Worm (Caenorhabditis elegans) whole organism, L1 larva: ENCODE measurements around the gene F35A5.2.

Experiments used
- C04F5.9 ChIP-seq: sonication (generic microtip); optimal IDR thresholded peaks from 2 replicates; lab custom pipeline; 2016; ENCODE audit warnings: missing genetic modification characterization, missing compliant biosample characterization
- C16A3.4 ChIP-seq: fragments of 150-350 bp; optimal IDR thresholded peaks from 2 replicates; lab custom pipeline; 2014; ENCODE audit warnings: missing biosample characterization, missing genetic modification characterization
- C34B4.2 ChIP-seq: sonication (generic microtip); optimal IDR thresholded peaks from 2 replicates; lab custom pipeline; 2017; ENCODE audit warnings: mild to moderate bottlenecking, missing genetic modification characterization, missing compliant biosample characterization
- aha-1 ChIP-seq: fragments of 150-350 bp; optimal IDR thresholded peaks from 2 replicates; lab custom pipeline; 2014; ENCODE audit warnings: missing biosample characterization, missing genetic modification characterization
- alr-1 ChIP-seq: fragments of 200-800 bp; sonication (Bioruptor generic); optimal IDR thresholded peaks from 2 replicates; lab custom pipeline; 2018; ENCODE audit warnings: borderline replicate concordance, mild to moderate bottlenecking, missing genetic modification characterization, missing compliant biosample characterization
- aly-2 ChIP-seq: fragments of 150-350 bp; optimal IDR thresholded peaks from 2 replicates; lab custom pipeline; 2014; ENCODE audit warnings: missing biosample characterization, missing genetic modification characterization
- ama-1 ChIP-seq: fragments of 150-350 bp; optimal IDR thresholded peaks from 2 replicates; lab custom pipeline; 2014
- ceh-63 ChIP-seq: fragments of 200-800 bp; sonication (Bioruptor generic); optimal IDR thresholded peaks from 2 replicates; lab custom pipeline; 2018; ENCODE audit warnings: mild to moderate bottlenecking, missing genetic modification characterization, missing compliant biosample characterization
- ceh-8 ChIP-seq: fragments of 200-800 bp; sonication (Bioruptor generic); optimal IDR thresholded peaks from 2 replicates; lab custom pipeline; 2018; ENCODE audit warnings: mild to moderate bottlenecking, missing genetic modification characterization, moderate library complexity, missing compliant biosample characterization
- ces-1 ChIP-seq: fragments of 150-350 bp; optimal IDR thresholded peaks from 2 replicates; lab custom pipeline; 2014; ENCODE audit warnings: missing biosample characterization, missing genetic modification reagents, missing genetic modification characterization
- dpl-1 ChIP-seq, 3 experiments: fragments of 150-350 bp in 2 of 3; sonication (generic microtip) in 1 of 3; optimal IDR thresholded peaks; 2 replicates each; lab custom pipeline; 2014 to 2017; ENCODE audit warnings: missing biosample characterization in 3 of 3, missing genetic modification characterization in 3 of 3, missing genetic modification reagents in 3 of 3
- dsc-1 ChIP-seq: sonication (generic microtip); optimal IDR thresholded peaks from 2 replicates; lab custom pipeline; 2016; ENCODE audit warnings: mild to moderate bottlenecking, missing genetic modification characterization, missing compliant biosample characterization
- efl-1 ChIP-seq, 4 experiments: fragments of 150-350 bp; optimal IDR thresholded peaks in 3 of 4; peaks in 1 of 4; 1 replicate in 1 of 4; 2 replicates in 3 of 4; lab custom pipeline; 2014; ENCODE audit warnings: missing biosample characterization in 2 of 4, missing genetic modification characterization in 2 of 4, missing genetic modification reagents in 2 of 4
- elt-3 ChIP-seq, 6 experiments: fragments of 150-350 bp in 1 of 6; sonication (generic microtip); optimal IDR thresholded peaks; 2 replicates each; lab custom pipeline; 2017 to 2018; ENCODE audit warnings: missing biosample characterization in 6 of 6, missing genetic modification characterization in 6 of 6, inconsistent platforms in 1 of 6
- fkh-10 ChIP-seq: sonication (generic microtip); optimal IDR thresholded peaks from 2 replicates; lab custom pipeline; 2017; ENCODE audit warnings: missing biosample characterization, missing genetic modification reagents, missing genetic modification characterization
- fkh-4 ChIP-seq: sonication (generic microtip); optimal IDR thresholded peaks from 2 replicates; lab custom pipeline; 2016; ENCODE audit warnings: missing compliant biosample characterization, missing genetic modification characterization, borderline replicate concordance
- fkh-8 ChIP-seq: sonication (generic microtip); optimal IDR thresholded peaks from 2 replicates; lab custom pipeline; 2016; ENCODE audit warnings: mild to moderate bottlenecking, missing genetic modification characterization, missing compliant biosample characterization
- fos-1 ChIP-seq: fragments of 150-350 bp; optimal IDR thresholded peaks from 2 replicates; lab custom pipeline; 2014; ENCODE audit warnings: missing biosample characterization, missing genetic modification characterization
- grh-1 ChIP-seq: fragments of 200-800 bp; sonication (Bioruptor generic); IDR thresholded peaks from 2 replicates; pipeline ENCODE4 v1.3.6; 2022; ENCODE audit warnings: missing genetic modification reagents, missing genetic modification characterization, missing compliant biosample characterization
- hlh-17 ChIP-seq: fragments of 200-800 bp; sonication (Bioruptor generic); optimal IDR thresholded peaks from 2 replicates; lab custom pipeline; 2018; ENCODE audit warnings: missing genetic modification characterization, mild to moderate bottlenecking, missing compliant biosample characterization, moderate library complexity, borderline replicate concordance
- hlh-4 ChIP-seq: sonication (generic microtip); optimal IDR thresholded peaks from 2 replicates; lab custom pipeline; 2016; ENCODE audit warnings: mild to moderate bottlenecking, missing genetic modification characterization, missing compliant biosample characterization
- hpl-2 ChIP-seq: fragments of 150-350 bp; optimal IDR thresholded peaks from 2 replicates; lab custom pipeline; 2014; ENCODE audit warnings: missing biosample characterization, missing genetic modification reagents, missing genetic modification characterization
- lin-13 ChIP-seq: fragments of 150-350 bp; optimal IDR thresholded peaks from 2 replicates; lab custom pipeline; 2014; ENCODE audit warnings: missing biosample characterization, missing genetic modification reagents, missing genetic modification characterization
- lin-14 ChIP-seq: fragments of 200-800 bp; sonication (Bioruptor generic); optimal IDR thresholded peaks from 2 replicates; lab custom pipeline; 2018; ENCODE audit warnings: mild to moderate bottlenecking, missing genetic modification characterization, moderate library complexity, missing compliant biosample characterization
- lin-15B ChIP-seq: fragments of 150-350 bp; sonication (generic microtip); optimal IDR thresholded peaks from 3 replicates; lab custom pipeline; 2014; ENCODE audit warnings: missing biosample characterization, missing genetic modification characterization
- lin-35 ChIP-seq, 2 experiments: fragments of 150-350 bp; optimal IDR thresholded peaks; 2 replicates each; lab custom pipeline; 2014; ENCODE audit warnings: missing biosample characterization in 2 of 2, missing genetic modification characterization in 2 of 2, missing genetic modification reagents in 2 of 2
- lin-39 ChIP-seq: fragments of 150-350 bp; optimal IDR thresholded peaks from 2 replicates; lab custom pipeline; 2014; ENCODE audit warnings: missing biosample characterization, missing genetic modification reagents, missing genetic modification characterization
- lir-3 ChIP-seq: sonication (generic microtip); optimal IDR thresholded peaks from 2 replicates; lab custom pipeline; 2016; ENCODE audit warnings: mild to moderate bottlenecking, missing genetic modification characterization, moderate library complexity, missing compliant biosample characterization; ENCODE audit not compliant: poor library complexity
- lsy-2 ChIP-seq, 2 experiments: fragments of 150-350 bp; optimal IDR thresholded peaks; 2 replicates each; lab custom pipeline; 2014; ENCODE audit warnings: missing biosample characterization in 2 of 2, missing genetic modification characterization in 2 of 2
- mdl-1 ChIP-seq, 2 experiments: fragments of 150-350 bp; optimal IDR thresholded peaks; 2 replicates each; lab custom pipeline; 2014 to 2017; ENCODE audit warnings: missing biosample characterization in 2 of 2, missing genetic modification characterization in 2 of 2, inconsistent platforms in 1 of 2
- mef-2 ChIP-seq: fragments of 150-350 bp; optimal IDR thresholded peaks from 2 replicates; lab custom pipeline; 2014; ENCODE audit warnings: missing biosample characterization, missing genetic modification characterization
- mep-1 ChIP-seq: fragments of 150-350 bp; optimal IDR thresholded peaks from 2 replicates; lab custom pipeline; 2014; ENCODE audit warnings: missing biosample characterization, missing genetic modification characterization
- nhr-11 ChIP-seq: fragments of 150-350 bp; optimal IDR thresholded peaks from 2 replicates; lab custom pipeline; 2014; ENCODE audit warnings: missing biosample characterization, missing genetic modification characterization
- nhr-12 ChIP-seq: sonication (generic microtip); optimal IDR thresholded peaks from 2 replicates; lab custom pipeline; 2017; ENCODE audit warnings: missing biosample characterization, missing genetic modification characterization
- nhr-19 ChIP-seq: fragments of 200-800 bp; sonication (Bioruptor generic); conservative IDR thresholded peaks from 2 replicates; pipeline ENCODE4 v1.3.6; 2022; ENCODE audit warnings: missing genetic modification characterization, missing compliant biosample characterization
- nhr-20 ChIP-seq: sonication (generic microtip); optimal IDR thresholded peaks from 2 replicates; lab custom pipeline; 2016; ENCODE audit warnings: mild to moderate bottlenecking, missing genetic modification characterization, missing compliant biosample characterization
- nhr-237 ChIP-seq: fragments of 150-350 bp; optimal IDR thresholded peaks from 2 replicates; lab custom pipeline; 2014; ENCODE audit warnings: missing biosample characterization, missing genetic modification characterization
- nhr-28 ChIP-seq: fragments of 150-350 bp; optimal IDR thresholded peaks from 2 replicates; lab custom pipeline; 2014; ENCODE audit warnings: missing biosample characterization, missing genetic modification characterization
- nhr-47 ChIP-seq: sonication (generic microtip); optimal IDR thresholded peaks from 2 replicates; lab custom pipeline; 2016; ENCODE audit warnings: mild to moderate bottlenecking, missing genetic modification characterization, moderate library complexity, missing compliant biosample characterization
- nhr-84 ChIP-seq: sonication (generic microtip); optimal IDR thresholded peaks from 2 replicates; lab custom pipeline; 2017; ENCODE audit warnings: missing biosample characterization, missing genetic modification characterization
- nhr-90 ChIP-seq: sonication (generic microtip); optimal IDR thresholded peaks from 2 replicates; lab custom pipeline; 2016; ENCODE audit warnings: mild to moderate bottlenecking, missing genetic modification characterization, missing compliant biosample characterization; ENCODE audit not compliant: poor library complexity
- pag-3 ChIP-seq: sonication (generic microtip); optimal IDR thresholded peaks from 2 replicates; lab custom pipeline; 2017; ENCODE audit warnings: missing genetic modification characterization, mild to moderate bottlenecking, missing compliant biosample characterization, antibody characterized with exemption, borderline replicate concordance; ENCODE audit not compliant: insufficient read depth
- pax-3 ChIP-seq: fragments of 200-800 bp; sonication (Bioruptor generic); optimal IDR thresholded peaks from 2 replicates; lab custom pipeline; 2018; ENCODE audit warnings: mild to moderate bottlenecking, missing genetic modification characterization, moderate library complexity, missing compliant biosample characterization
- rnt-1 ChIP-seq: sonication (generic microtip); optimal IDR thresholded peaks from 2 replicates; lab custom pipeline; 2016; ENCODE audit warnings: mild to moderate bottlenecking, missing genetic modification characterization, moderate library complexity, missing compliant biosample characterization
- snpc-4 ChIP-seq: fragments of 150-350 bp; optimal IDR thresholded peaks from 2 replicates; lab custom pipeline; 2014; ENCODE audit warnings: missing biosample characterization, missing genetic modification characterization
- snu-23 ChIP-seq: sonication (generic microtip); optimal IDR thresholded peaks from 2 replicates; lab custom pipeline; 2016; ENCODE audit warnings: missing genetic modification characterization, missing compliant biosample characterization
- sox-4 ChIP-seq: sonication (generic microtip); optimal IDR thresholded peaks from 2 replicates; lab custom pipeline; 2016; ENCODE audit warnings: missing genetic modification characterization, missing compliant biosample characterization
- sptf-1 ChIP-seq: fragments of 150-350 bp; optimal IDR thresholded peaks from 2 replicates; lab custom pipeline; 2014; ENCODE audit warnings: missing biosample characterization, missing genetic modification characterization
- swsn-7 ChIP-seq: sonication (generic microtip); optimal IDR thresholded peaks from 2 replicates; lab custom pipeline; 2016; ENCODE audit warnings: missing genetic modification characterization, missing compliant biosample characterization
- tlp-1 ChIP-seq: fragments of 150-350 bp; optimal IDR thresholded peaks from 2 replicates; lab custom pipeline; 2014; ENCODE audit warnings: missing biosample characterization, missing genetic modification characterization
- unc-130 ChIP-seq: fragments of 150-350 bp; optimal IDR thresholded peaks from 2 replicates; lab custom pipeline; 2017; ENCODE audit warnings: missing biosample characterization, missing genetic modification characterization, inconsistent platforms
- unc-30 ChIP-seq: sonication (generic microtip); optimal IDR thresholded peaks from 2 replicates; lab custom pipeline; 2017; ENCODE audit warnings: missing biosample characterization, missing genetic modification characterization
- xbp-1 ChIP-seq: sonication (generic microtip); optimal IDR thresholded peaks from 2 replicates; lab custom pipeline; 2016; ENCODE audit warnings: missing genetic modification characterization, missing compliant biosample characterization

F35A5.2 gene

ce11 chrX:3837752-3838159 lies 32.8 kb downstream of the F35A5.2 start (continued):
- TF ChIP-seq nhr-237 (no peak), lin-13 (GFP tag; lab: Kevin White, UChicago) (no peak), pax-3 (tag; lab: Kevin White, UChicago) (no peak), hpl-2 (no peak), C34B4.2 (tag; lab: Kevin White, UChicago) (no peak), nhr-28 (tag; lab: Kevin White, UChicago) (no peak), nhr-90 (tag; lab: Kevin White, UChicago) (peak; percentile 56), lin-15B (tag; lab: Kevin White, UChicago) (no peak), lin-35 (GFP tag; optimal IDR thresholded peaks at IDR 0.05; lab: Kevin White, UChicago) (peak in 1 of 2 experiments; percentile 40), fkh-10 (GFP tag; lab: Kevin White, UChicago) (no peak), lin-39 (tag; lab: Kevin White, UChicago) (no peak), fos-1 (tag; lab: Kevin White, UChicago) (no peak), pag-3 (tag; lab: Kevin White, UChicago) (no peak), aha-1 (tag; lab: Kevin White, UChicago) (no peak), mep-1 (tag; lab: Kevin White, UChicago) (peak; percentile 44), dpl-1 (GFP tag; optimal IDR thresholded peaks at IDR 0.05; lab: Kevin White, UChicago) (no peak), fkh-4 (tag; lab: Kevin White, UChicago) (no peak), swsn-7 (tag; lab: Kevin White, UChicago) (no peak), unc-130 (tag; lab: Kevin White, UChicago) (peak; percentile 24), fkh-8 (tag; lab: Kevin White, UChicago) (no peak), xbp-1 (tag; lab: Kevin White, UChicago) (no peak), alr-1 (no peak), tlp-1 (tag; lab: Kevin White, UChicago) (no peak), mdl-1 (tag; optimal IDR thresholded peaks at IDR 0.05; lab: Kevin White, UChicago) (peak in 1 of 2 experiments; percentile 13), hlh-4 (tag; lab: Kevin White, UChicago) (no peak), snpc-4 (tag; lab: Kevin White, UChicago) (no peak), nhr-20 (tag; lab: Kevin White, UChicago) (peak; percentile 65), grh-1 (peak; percentile 77), lin-14 (GFP tag; lab: Kevin White, UChicago) (peak; percentile 89), ama-1 (lab: Kevin White, UChicago) (no peak), rnt-1 (peak; percentile 15), hlh-17 (no peak), C04F5.9 (no peak), nhr-11 (tag; lab: Kevin White, UChicago) (no peak), ceh-8 (GFP tag; lab: Kevin White, UChicago) (no peak), ces-1 (GFP tag; lab: Kevin White, UChicago) (no peak), nhr-84 (tag; lab: Kevin White, UChicago) (no peak), ceh-63 (GFP tag; lab: Kevin White, UChicago) (no peak), elt-3 (tag; optimal IDR thresholded peaks at IDR 0.05; lab: Kevin White, UChicago) (peak in 5 of 6 experiments; percentile 12 to 90 (median 75)), nhr-47 (tag; lab: Kevin White, UChicago) (no peak), lsy-2 (tag; optimal IDR thresholded peaks at IDR 0.05; lab: Kevin White, UChicago) (no peak), sox-4 (tag; lab: Kevin White, UChicago) (no peak), unc-30 (tag; lab: Kevin White, UChicago) (no peak), sptf-1 (no peak), snu-23 (GFP tag; lab: Kevin White, UChicago) (peak; percentile 69), dsc-1 (no peak), C16A3.4 (tag; lab: Kevin White, UChicago) (no peak), nhr-19 (0 out of 2 replicates have a peak, but pooled peaks have one; percentile 6), efl-1 (optimal IDR thresholded peaks at IDR 0.05; lab: Kevin White, UChicago) (no peak), efl-1 (GFP tag; optimal IDR thresholded peaks at IDR 0.05 in 1 of 2; lab: Kevin White, UChicago) (peak in 1 of 2 experiments; percentile 85), nhr-12 (tag; lab: Kevin White, UChicago) (no peak), lir-3 (no peak), mef-2 (no peak), aly-2 (tag; lab: Kevin White, UChicago) (no peak)
